Worm (Caenorhabditis elegans): ENCODE measurements around the gene Y108G3AL.2.

- no peak for TF ChIP-seq cog-1 (tag; optimal IDR thresholded peaks at IDR 0.05)
- TF ChIP-seq flt-1 (GFP tag; IDR thresholded peaks at IDR 0.05): no peak
- no peak for TF ChIP-seq med-1 (GFP tag; optimal IDR thresholded peaks at IDR 0.05; ENCODE audit: insufficient read depth)
- TF ChIP-seq T22C8.4 (GFP tag; IDR thresholded peaks at IDR 0.05): no peak
- no peak for TF ChIP-seq ztf-23 (GFP tag; IDR thresholded peaks at IDR 0.05)
- no peak for TF ChIP-seq ref-1 (GFP tag; conservative IDR thresholded peaks at IDR 0.05)
- no peak for TF ChIP-seq ztf-29 (GFP tag; IDR thresholded peaks at IDR 0.05)
- 0 out of 2 replicates have a peak, but pooled peaks have one; percentile 31 for TF ChIP-seq klf-2 (GFP tag; conservative IDR thresholded peaks at IDR 0.05)
- no peak for TF ChIP-seq tab-1 (GFP tag; IDR thresholded peaks at IDR 0.05)
Observed at ce11 chrV:173437-173836, 6.7 kb downstream of the Y108G3AL.2 start.
